Worm (Caenorhabditis elegans): ENCODE results near the gene eif-1.A.

eif-1.A gene

ce11 chrIV:4810377-4810984, at the start of gene eif-1.A:
Gene eif-1.A (plus strand): TSS chrIV:4810934.
- no peak for TF ChIP-seq unc-62 (GFP tag; optimal IDR thresholded peaks at IDR 0.05)

- no peak for TF ChIP-seq unc-62 (GFP tag; optimal IDR thresholded peaks at IDR 0.05)
Measured at ce11 chrIV:4763844-4764243, 46.9 kb upstream of the eif-1.A start, which contains the start of gene Y17G9B.2. Gene Y17G9B.2 (plus strand): TSS chrIV:4764144.

ce11 chrIV:4764422-4764821, 46.3 kb upstream of the eif-1.A start, which contains the start of gene npp-26:
Gene npp-26 (plus strand): TSS chrIV:4764722.
- TF ChIP-seq unc-62 (GFP tag; optimal IDR thresholded peaks at IDR 0.05), result no peak

- TF ChIP-seq unc-62 (GFP tag; optimal IDR thresholded peaks at IDR 0.05), result no peak
Measured at ce11 chrIV:4771792-4772191, 38.9 kb upstream of the eif-1.A start, which contains the start of gene R11E3.2. Gene R11E3.2 (plus strand): TSS chrIV:4772092.

- TF ChIP-seq unc-62 (GFP tag; optimal IDR thresholded peaks at IDR 0.05), result no peak
Measured at ce11 chrIV:4776001-4776400, 34.7 kb upstream of the eif-1.A start, which contains the start of gene R11E3.19. Gene R11E3.19 (minus strand): TSS chrIV:4776101.

ce11 chrIV:4776501-4776900, 34.2 kb upstream of the eif-1.A start:
- no peak for TF ChIP-seq unc-62 (GFP tag; optimal IDR thresholded peaks at IDR 0.05)

ce11 chrIV:4780129-4780528, 30.6 kb upstream of the eif-1.A start, which contains the start of gene set-15:
Gene set-15 (minus strand): TSS chrIV:4780229.
- TF ChIP-seq unc-62 (GFP tag; optimal IDR thresholded peaks at IDR 0.05), result no peak

- TF ChIP-seq unc-62 (GFP tag; optimal IDR thresholded peaks at IDR 0.05), result no peak
Measured at ce11 chrIV:4781123-4781522, 29.6 kb upstream of the eif-1.A start.

ce11 chrIV:4788332-4788731, 22.4 kb upstream of the eif-1.A start, which contains the start of gene nhr-104:
Gene nhr-104 (minus strand): TSS chrIV:4788692.
- TF ChIP-seq unc-62 (GFP tag; optimal IDR thresholded peaks at IDR 0.05), result no peak

ce11 chrIV:4789445-4789844, 21.3 kb upstream of the eif-1.A start, which contains the start of gene R11E3.1:
Gene R11E3.1 (plus strand): TSS chrIV:4789745.
- TF ChIP-seq unc-62 (GFP tag; optimal IDR thresholded peaks at IDR 0.05), result no peak

ce11 chrIV:4795111-4795510, 15.6 kb upstream of the eif-1.A start:
- no peak for TF ChIP-seq unc-62 (GFP tag; optimal IDR thresholded peaks at IDR 0.05)

ce11 chrIV:4799114-4799513, 11.6 kb upstream of the eif-1.A start, which contains the start of gene eor-1:
Gene eor-1 (minus strand): TSS chrIV:4799178.
- TF ChIP-seq unc-62 (GFP tag; optimal IDR thresholded peaks at IDR 0.05), result no peak

- TF ChIP-seq unc-62 (GFP tag; optimal IDR thresholded peaks at IDR 0.05), result no peak
Measured at ce11 chrIV:4802494-4802893, 8.2 kb upstream of the eif-1.A start, which contains the start of gene dpf-7. Gene dpf-7 (minus strand): TSS chrIV:4802594.

- no peak for TF ChIP-seq unc-62 (GFP tag; optimal IDR thresholded peaks at IDR 0.05)
Measured at ce11 chrIV:4806486-4806885, 4.2 kb upstream of the eif-1.A start, which contains the start of gene dpf-5. Gene dpf-5 (minus strand): TSS chrIV:4806586.

- TF ChIP-seq unc-62 (GFP tag; optimal IDR thresholded peaks at IDR 0.05), result no peak
Measured at ce11 chrIV:4807219-4807618, 3.5 kb upstream of the eif-1.A start, which contains the start of gene H06H21.11. Gene H06H21.11 (minus strand): TSS chrIV:4807319.

ce11 chrIV:4809397-4809796, 1.3 kb upstream of the eif-1.A start, which contains the start of gene ubxn-6:
Gene ubxn-6 (minus strand): TSS chrIV:4809497.
- TF ChIP-seq unc-62 (GFP tag; optimal IDR thresholded peaks at IDR 0.05), result no peak

- TF ChIP-seq unc-62 (GFP tag; optimal IDR thresholded peaks at IDR 0.05), result no peak
Measured at ce11 chrIV:4809813-4810212, 921 bp upstream of the eif-1.A start, which contains the start of gene H06H21.37. Gene H06H21.37 (minus strand): TSS chrIV:4809974.

All from whole organism, dauer.